Worm (Caenorhabditis elegans): ENCODE data around the gene C46A5.1.

The C46A5.1 gene

ce11 chrIV:7763748-7764147, at the start of gene C46A5.1, which contains the start of gene C46A5.6:
Gene C46A5.1 (plus strand): TSS chrIV:7763931.
Gene C46A5.6 (minus strand): TSS chrIV:7763848.
- TF ChIP-seq T22C8.4 (GFP tag; IDR thresholded peaks at IDR 0.05) (no peak), cog-1 (tag; optimal IDR thresholded peaks at IDR 0.05) (no peak), ref-1 (GFP tag; conservative IDR thresholded peaks at IDR 0.05) (no peak), ztf-23 (GFP tag; IDR thresholded peaks at IDR 0.05) (no peak), ztf-29 (GFP tag; IDR thresholded peaks at IDR 0.05) (no peak), klf-2 (GFP tag; conservative IDR thresholded peaks at IDR 0.05) (no peak), med-1 (GFP tag; optimal IDR thresholded peaks at IDR 0.05; ENCODE audit: insufficient read depth) (no peak), tab-1 (GFP tag; IDR thresholded peaks at IDR 0.05) (no peak), flt-1 (GFP tag; IDR thresholded peaks at IDR 0.05) (no peak)

ce11 chrIV:7717916-7718315, 45.8 kb upstream of the C46A5.1 start, which contains the start of gene F33D4.6:
Gene F33D4.6 (minus strand): TSS chrIV:7718016.
- no peak for TF ChIP-seq ztf-29 (GFP tag; IDR thresholded peaks at IDR 0.05)
- TF ChIP-seq flt-1 (GFP tag; IDR thresholded peaks at IDR 0.05): no peak

ce11 chrIV:7722806-7723205, 40.9 kb upstream of the C46A5.1 start, which contains the start of gene C50F7.6:
Gene C50F7.6 (minus strand): TSS chrIV:7723199.
- TF ChIP-seq flt-1 (GFP tag; IDR thresholded peaks at IDR 0.05): no peak
- TF ChIP-seq med-1 (GFP tag; optimal IDR thresholded peaks at IDR 0.05; ENCODE audit: insufficient read depth): no peak
- TF ChIP-seq klf-2 (GFP tag; conservative IDR thresholded peaks at IDR 0.05): no peak
- no peak for TF ChIP-seq T22C8.4 (GFP tag; IDR thresholded peaks at IDR 0.05)
- no peak for TF ChIP-seq ztf-23 (GFP tag; IDR thresholded peaks at IDR 0.05)
- TF ChIP-seq tab-1 (GFP tag; IDR thresholded peaks at IDR 0.05): no peak
- TF ChIP-seq cog-1 (tag; optimal IDR thresholded peaks at IDR 0.05): no peak
- TF ChIP-seq ztf-29 (GFP tag; IDR thresholded peaks at IDR 0.05): no peak
- TF ChIP-seq ref-1 (GFP tag; conservative IDR thresholded peaks at IDR 0.05): no peak

- TF ChIP-seq ref-1 (GFP tag; conservative IDR thresholded peaks at IDR 0.05): no peak
- TF ChIP-seq med-1 (GFP tag; optimal IDR thresholded peaks at IDR 0.05; ENCODE audit: insufficient read depth): no peak
- TF ChIP-seq klf-2 (GFP tag; conservative IDR thresholded peaks at IDR 0.05): no peak
- TF ChIP-seq T22C8.4 (GFP tag; IDR thresholded peaks at IDR 0.05): no peak
- TF ChIP-seq cog-1 (tag; optimal IDR thresholded peaks at IDR 0.05): no peak
- no peak for TF ChIP-seq ztf-23 (GFP tag; IDR thresholded peaks at IDR 0.05)
- no peak for TF ChIP-seq tab-1 (GFP tag; IDR thresholded peaks at IDR 0.05)
- TF ChIP-seq flt-1 (GFP tag; IDR thresholded peaks at IDR 0.05): no peak
- no peak for TF ChIP-seq ztf-29 (GFP tag; IDR thresholded peaks at IDR 0.05)
These were observed 40.2 kb upstream of the C46A5.1 start for ce11 chrIV:7723555-7723954.

ce11 chrIV:7724912-7725311, 38.8 kb upstream of the C46A5.1 start:
- no peak for TF ChIP-seq klf-2 (GFP tag; conservative IDR thresholded peaks at IDR 0.05)
- TF ChIP-seq ref-1 (GFP tag; conservative IDR thresholded peaks at IDR 0.05): no peak
- no peak for TF ChIP-seq T22C8.4 (GFP tag; IDR thresholded peaks at IDR 0.05)
- TF ChIP-seq cog-1 (tag; optimal IDR thresholded peaks at IDR 0.05): no peak
- TF ChIP-seq ztf-29 (GFP tag; IDR thresholded peaks at IDR 0.05): no peak
- no peak for TF ChIP-seq flt-1 (GFP tag; IDR thresholded peaks at IDR 0.05)
- no peak for TF ChIP-seq ztf-23 (GFP tag; IDR thresholded peaks at IDR 0.05)
- TF ChIP-seq tab-1 (GFP tag; IDR thresholded peaks at IDR 0.05): no peak

- TF ChIP-seq klf-2 (GFP tag; conservative IDR thresholded peaks at IDR 0.05) (no peak), med-1 (GFP tag; optimal IDR thresholded peaks at IDR 0.05; ENCODE audit: insufficient read depth) (no peak), ztf-29 (GFP tag; IDR thresholded peaks at IDR 0.05) (no peak), ztf-23 (GFP tag; IDR thresholded peaks at IDR 0.05) (no peak), ref-1 (GFP tag; conservative IDR thresholded peaks at IDR 0.05) (no peak), cog-1 (tag; optimal IDR thresholded peaks at IDR 0.05) (no peak), tab-1 (GFP tag; IDR thresholded peaks at IDR 0.05) (no peak), flt-1 (GFP tag; IDR thresholded peaks at IDR 0.05) (no peak), T22C8.4 (GFP tag; IDR thresholded peaks at IDR 0.05) (no peak)
These were observed 37.4 kb upstream of the C46A5.1 start, which contains the start of gene C50F7.5 for ce11 chrIV:7726325-7726724. Gene C50F7.5 (plus strand): TSS chrIV:7726719.

- TF ChIP-seq tab-1 (GFP tag; IDR thresholded peaks at IDR 0.05): no peak
- TF ChIP-seq klf-2 (GFP tag; conservative IDR thresholded peaks at IDR 0.05): no peak
These were observed 36.5 kb upstream of the C46A5.1 start for ce11 chrIV:7727258-7727657.

- no peak for TF ChIP-seq T22C8.4 (GFP tag; IDR thresholded peaks at IDR 0.05)
- TF ChIP-seq ref-1 (GFP tag; conservative IDR thresholded peaks at IDR 0.05): no peak
- no peak for TF ChIP-seq cog-1 (tag; optimal IDR thresholded peaks at IDR 0.05)
These were observed 35.2 kb upstream of the C46A5.1 start, which contains the start of gene sucg-1 for ce11 chrIV:7728402-7728963. Gene sucg-1 (plus strand): TSS chrIV:7728913.

ce11 chrIV:7731960-7732359, 31.8 kb upstream of the C46A5.1 start, which contains the start of the genes C50F7.9 and C50F7.3:
Gene C50F7.9 (minus strand): TSS chrIV:7732060.
Gene C50F7.3 (plus strand): TSS chrIV:7732329.
- TF ChIP-seq cog-1 (tag; optimal IDR thresholded peaks at IDR 0.05): no peak

ce11 chrIV:7734173-7734572, 29.6 kb upstream of the C46A5.1 start:
- TF ChIP-seq cog-1 (tag; optimal IDR thresholded peaks at IDR 0.05) (no peak), med-1 (GFP tag; optimal IDR thresholded peaks at IDR 0.05; ENCODE audit: insufficient read depth) (no peak), ztf-23 (GFP tag; IDR thresholded peaks at IDR 0.05) (no peak), ztf-29 (GFP tag; IDR thresholded peaks at IDR 0.05) (no peak), T22C8.4 (GFP tag; IDR thresholded peaks at IDR 0.05) (no peak), klf-2 (GFP tag; conservative IDR thresholded peaks at IDR 0.05) (no peak), flt-1 (GFP tag; IDR thresholded peaks at IDR 0.05) (no peak), tab-1 (GFP tag; IDR thresholded peaks at IDR 0.05) (no peak), ref-1 (GFP tag; conservative IDR thresholded peaks at IDR 0.05) (no peak)

- TF ChIP-seq cog-1 (tag; optimal IDR thresholded peaks at IDR 0.05): no peak
- TF ChIP-seq ztf-23 (GFP tag; IDR thresholded peaks at IDR 0.05): no peak
- TF ChIP-seq ref-1 (GFP tag; conservative IDR thresholded peaks at IDR 0.05): no peak
- TF ChIP-seq med-1 (GFP tag; optimal IDR thresholded peaks at IDR 0.05; ENCODE audit: insufficient read depth): no peak
- TF ChIP-seq flt-1 (GFP tag; IDR thresholded peaks at IDR 0.05): no peak
These were observed 29.1 kb upstream of the C46A5.1 start, which contains the start of gene clx-1 for ce11 chrIV:7734619-7735018. Gene clx-1 (plus strand): TSS chrIV:7734648.
